Fruit fly (Drosophila melanogaster) whole organism, embryonic: ENCODE data around the gene be.

ENCODE experiments used
- CG10147 ChIP-seq: fragments of 200-800 bp; sonication (Bioruptor generic); optimal IDR thresholded peaks from 2 replicates; lab custom pipeline; 2019; ENCODE audit warnings: missing biosample characterization, mild to moderate bottlenecking, missing genetic modification characterization, moderate library complexity
- CG10462 ChIP-seq: fragments of 200-800 bp; sonication (Bioruptor generic); optimal IDR thresholded peaks from 2 replicates; lab custom pipeline; 2016; ENCODE audit warnings: missing biosample characterization, missing genetic modification characterization
- CG11093 ChIP-seq: fragments of 200-800 bp; sonication (Bioruptor generic); IDR thresholded peaks from 3 replicates; pipeline ENCODE4 v1.3.6; 2022; ENCODE audit warnings: missing biosample characterization, missing genetic modification characterization
- CG11696 ChIP-seq: fragments of 200-800 bp; sonication (Bioruptor generic); IDR thresholded peaks from 2 replicates; pipeline ENCODE4 v1.3.6; 2022; ENCODE audit warnings: missing biosample characterization, missing genetic modification characterization
- CG12659 ChIP-seq: fragments of 200-800 bp; sonication (Bioruptor generic); optimal IDR thresholded peaks from 3 replicates; lab custom pipeline; 2017; ENCODE audit warnings: mild to moderate bottlenecking, missing biosample characterization, missing genetic modification reagents, missing genetic modification characterization
- CG12744 ChIP-seq: fragments of 200-800 bp; sonication (Bioruptor generic); optimal IDR thresholded peaks from 2 replicates; lab custom pipeline; 2016; ENCODE audit warnings: missing biosample characterization, missing genetic modification characterization
- CG13424 ChIP-seq: fragments of 200-800 bp; sonication (Bioruptor generic); optimal IDR thresholded peaks from 2 replicates; lab custom pipeline; 2019; ENCODE audit warnings: missing biosample characterization, mild to moderate bottlenecking, missing genetic modification characterization, moderate library complexity
- CG14050 ChIP-seq: fragments of 200-800 bp; sonication (Bioruptor generic); IDR thresholded peaks from 3 replicates; pipeline ENCODE4 v1.3.6; 2022; ENCODE audit warnings: missing biosample characterization, missing genetic modification characterization
- CG14441 ChIP-seq: fragments of 200-800 bp; sonication (Bioruptor generic); IDR thresholded peaks from 2 replicates; pipeline ENCODE4 v1.3.6; 2022; ENCODE audit warnings: missing biosample characterization, missing genetic modification characterization
- CG17829 ChIP-seq: fragments of 200-800 bp; optimal IDR thresholded peaks from 2 replicates; lab custom pipeline; 2019; ENCODE audit warnings: missing biosample characterization, mild to moderate bottlenecking, missing genetic modification characterization, moderate library complexity
- CG3995 ChIP-seq: fragments of 200-800 bp; sonication (Bioruptor generic); optimal IDR thresholded peaks from 3 replicates; lab custom pipeline; 2016; ENCODE audit warnings: missing biosample characterization, missing genetic modification characterization
- CG4617 ChIP-seq: fragments of 200-800 bp; sonication (Bioruptor generic); optimal IDR thresholded peaks from 3 replicates; lab custom pipeline; 2016; ENCODE audit warnings: missing biosample characterization, missing genetic modification characterization, borderline replicate concordance
- CG6765 ChIP-seq: fragments of 200-800 bp; sonication (Bioruptor generic); optimal IDR thresholded peaks from 3 replicates; lab custom pipeline; 2017; ENCODE audit warnings: missing biosample characterization, mild to moderate bottlenecking, missing genetic modification characterization
- CG6854 ChIP-seq: fragments of 200-800 bp; sonication (Bioruptor generic); optimal IDR thresholded peaks from 3 replicates; lab custom pipeline; 2017; ENCODE audit warnings: missing biosample characterization, mild to moderate bottlenecking, missing genetic modification characterization
- CG7745 ChIP-seq: fragments of 200-800 bp; sonication (Bioruptor generic); optimal IDR thresholded peaks from 2 replicates; lab custom pipeline; 2018; ENCODE audit warnings: missing biosample characterization, mild to moderate bottlenecking, missing genetic modification characterization, moderate library complexity
- CG7928 ChIP-seq: fragments of 200-800 bp; sonication (Bioruptor generic); optimal IDR thresholded peaks from 2 replicates; lab custom pipeline; 2017; ENCODE audit warnings: missing biosample characterization, mild to moderate bottlenecking, missing genetic modification characterization
- CG9609 ChIP-seq: fragments of 200-800 bp; sonication (Bioruptor generic); optimal IDR thresholded peaks from 3 replicates; lab custom pipeline; 2016; ENCODE audit warnings: missing biosample characterization, missing genetic modification characterization
- Deaf1 ChIP-seq: fragments of 200-800 bp; optimal IDR thresholded peaks from 3 replicates; lab custom pipeline; 2019; ENCODE audit warnings: missing biosample characterization, mild to moderate bottlenecking, missing genetic modification characterization, moderate library complexity
- Drgx ChIP-seq: fragments of 200-800 bp; sonication (Bioruptor generic); IDR thresholded peaks from 2 replicates; pipeline ENCODE4 v1.3.6; 2022; ENCODE audit warnings: missing biosample characterization, missing genetic modification characterization
- E2f1 ChIP-seq: fragments of 200-800 bp; sonication (Bioruptor generic); IDR thresholded peaks from 2 replicates; pipeline ENCODE4 v1.3.6; 2022; ENCODE audit warnings: missing biosample characterization, missing genetic modification characterization
- ERR ChIP-seq: fragments of 200-800 bp; sonication (Bioruptor generic); optimal IDR thresholded peaks from 2 replicates; lab custom pipeline; 2016; ENCODE audit warnings: missing biosample characterization, missing genetic modification characterization
- Fer2 ChIP-seq: fragments of 200-800 bp; sonication (Bioruptor generic); optimal IDR thresholded peaks from 2 replicates; lab custom pipeline; 2018; ENCODE audit warnings: missing biosample characterization, mild to moderate bottlenecking, missing genetic modification characterization, moderate library complexity
- HHEX ChIP-seq: fragments of 200-800 bp; sonication (Bioruptor generic); optimal IDR thresholded peaks from 3 replicates; lab custom pipeline; 2017; ENCODE audit warnings: missing biosample characterization, mild to moderate bottlenecking, missing genetic modification characterization, missing genetic modification reagents
- Hey ChIP-seq: fragments of 200-800 bp; sonication (Bioruptor generic); optimal IDR thresholded peaks from 3 replicates; lab custom pipeline; 2018; ENCODE audit warnings: missing biosample characterization, mild to moderate bottlenecking, missing genetic modification characterization
- Hr3 ChIP-seq: fragments of 200-800 bp; sonication (Bioruptor generic); optimal IDR thresholded peaks from 3 replicates; lab custom pipeline; 2016; ENCODE audit warnings: missing biosample characterization, missing genetic modification characterization
- Lhr ChIP-seq: fragments of 200-800 bp; sonication (Bioruptor generic); optimal IDR thresholded peaks from 3 replicates; lab custom pipeline; 2017; ENCODE audit warnings: mild to moderate bottlenecking, missing biosample characterization, missing genetic modification reagents, missing genetic modification characterization
- MBD-R2 ChIP-seq: fragments of 200-800 bp; sonication (Bioruptor generic); IDR thresholded peaks from 2 replicates; pipeline ENCODE4 v1.3.6; 2022; ENCODE audit warnings: missing biosample characterization, missing genetic modification characterization
- NK7.1 ChIP-seq: fragments of 200-800 bp; sonication (Bioruptor generic); optimal IDR thresholded peaks from 3 replicates; lab custom pipeline; 2016; ENCODE audit warnings: missing biosample characterization, missing genetic modification characterization
- Neu2 ChIP-seq: fragments of 200-800 bp; sonication (Bioruptor generic); optimal IDR thresholded peaks from 3 replicates; lab custom pipeline; 2016; ENCODE audit warnings: missing biosample characterization, missing genetic modification characterization, borderline replicate concordance
- Nf-YB ChIP-seq: fragments of 200-800 bp; sonication (Bioruptor generic); optimal IDR thresholded peaks from 3 replicates; lab custom pipeline; 2019; ENCODE audit warnings: missing biosample characterization, mild to moderate bottlenecking, missing genetic modification characterization, moderate library complexity
- Sin3A ChIP-seq: fragments of >200 bp; optimal IDR thresholded peaks from 2 replicates; lab custom pipeline; 2018
- Taf1 ChIP-seq: fragments of 200-800 bp; sonication (Bioruptor generic); IDR thresholded peaks from 2 replicates; pipeline ENCODE4 v1.3.6; 2022; ENCODE audit warnings: missing biosample characterization, missing genetic modification characterization
- ap ChIP-seq: fragments of 200-800 bp; sonication (Bioruptor generic); IDR thresholded peaks from 2 replicates; pipeline ENCODE4 v1.3.6; 2022; ENCODE audit warnings: missing biosample characterization, missing genetic modification characterization
- ash1 ChIP-seq: fragments of 200-800 bp; sonication (Bioruptor generic); optimal IDR thresholded peaks from 2 replicates; lab custom pipeline; 2018; ENCODE audit warnings: missing biosample characterization, mild to moderate bottlenecking, missing genetic modification characterization
- br ChIP-seq: fragments of >200 bp; optimal IDR thresholded peaks from 2 replicates; lab custom pipeline; 2017
- dimm ChIP-seq: fragments of 200-800 bp; sonication (Bioruptor generic); IDR thresholded peaks from 2 replicates; pipeline ENCODE4 v1.3.6; 2022; ENCODE audit warnings: missing biosample characterization, missing genetic modification characterization
- dmrt99B ChIP-seq: fragments of 200-800 bp; sonication (Bioruptor generic); optimal IDR thresholded peaks from 2 replicates; lab custom pipeline; 2018; ENCODE audit warnings: missing biosample characterization, mild to moderate bottlenecking, missing genetic modification characterization, moderate library complexity
- ftz-f1 ChIP-seq: fragments of 200-800 bp; sonication (Bioruptor generic); optimal IDR thresholded peaks from 2 replicates; lab custom pipeline; 2016; ENCODE audit warnings: missing biosample characterization, missing genetic modification characterization
- gce ChIP-seq: fragments of 200-800 bp; sonication (Bioruptor generic); IDR thresholded peaks from 3 replicates; pipeline ENCODE4 v1.3.6; 2022; ENCODE audit warnings: missing biosample characterization, missing genetic modification characterization
- hth ChIP-seq: fragments of >200 bp; optimal IDR thresholded peaks from 2 replicates; lab custom pipeline; 2017; ENCODE audit warnings: inconsistent platforms
- inv ChIP-seq: fragments of 200-800 bp; sonication (Bioruptor generic); IDR thresholded peaks from 2 replicates; pipeline ENCODE4 v1.3.6; 2022; ENCODE audit warnings: missing biosample characterization, missing genetic modification characterization; ENCODE audit not compliant: partially characterized antibody
- klu ChIP-seq: fragments of 200-800 bp; sonication (Bioruptor generic); IDR thresholded peaks from 2 replicates; pipeline ENCODE4 v1.3.6; 2022; ENCODE audit warnings: missing biosample characterization, missing genetic modification characterization
- p53 ChIP-seq: fragments of 200-800 bp; sonication (Bioruptor generic); optimal IDR thresholded peaks from 2 replicates; lab custom pipeline; 2016; ENCODE audit warnings: missing biosample characterization, missing genetic modification characterization
- pb ChIP-seq: fragments of 200-800 bp; sonication (Bioruptor generic); optimal IDR thresholded peaks from 3 replicates; lab custom pipeline; 2016; ENCODE audit warnings: missing biosample characterization, missing genetic modification characterization
- phol ChIP-seq: fragments of 200-800 bp; sonication (Bioruptor generic); optimal IDR thresholded peaks from 3 replicates; lab custom pipeline; 2018; ENCODE audit warnings: missing biosample characterization, mild to moderate bottlenecking, missing genetic modification characterization, moderate library complexity
- ro ChIP-seq: fragments of 200-800 bp; sonication (Bioruptor generic); IDR thresholded peaks from 2 replicates; pipeline ENCODE4 v1.3.6; 2022; ENCODE audit warnings: missing biosample characterization, missing genetic modification characterization
- sna ChIP-seq: fragments of 200-800 bp; sonication (Bioruptor generic); IDR thresholded peaks from 2 replicates; pipeline ENCODE4 v1.3.6; 2022; ENCODE audit warnings: missing biosample characterization, missing genetic modification characterization; ENCODE audit not compliant: partially characterized antibody
- stwl ChIP-seq: fragments of 200-800 bp; sonication (Bioruptor generic); optimal IDR thresholded peaks from 3 replicates; lab custom pipeline; 2018; ENCODE audit warnings: missing biosample characterization, mild to moderate bottlenecking, missing genetic modification characterization, moderate library complexity
- sug ChIP-seq: fragments of 200-800 bp; optimal IDR thresholded peaks from 2 replicates; lab custom pipeline; 2019; ENCODE audit warnings: missing biosample characterization, mild to moderate bottlenecking, missing genetic modification characterization, moderate library complexity
- tx ChIP-seq: fragments of 200-800 bp; sonication (Bioruptor generic); optimal IDR thresholded peaks from 2 replicates; lab custom pipeline; 2016; ENCODE audit warnings: missing biosample characterization, missing genetic modification characterization
- usp ChIP-seq: fragments of >200 bp; optimal IDR thresholded peaks from 2 replicates; lab custom pipeline; 2017; ENCODE audit warnings: missing biosample characterization, missing genetic modification characterization
- zen ChIP-seq: fragments of 200-800 bp; sonication (Bioruptor generic); optimal IDR thresholded peaks from 3 replicates; lab custom pipeline; 2018; ENCODE audit warnings: missing biosample characterization, mild to moderate bottlenecking, missing genetic modification characterization, moderate library complexity
- zfh1 ChIP-seq: fragments of 200-800 bp; sonication (Bioruptor generic); IDR thresholded peaks from 3 replicates; pipeline ENCODE4 v1.3.6; 2022; ENCODE audit warnings: missing biosample characterization, missing genetic modification characterization

The be gene

dm6 chrX:15076038-15076575 lies 51.9 kb downstream of the be start, which contains the start of gene Lsd-2 (continued):
- TF ChIP-seq Hey: no peak
- TF ChIP-seq ERR (GFP tag; lab: Kevin White, UChicago): no peak
- no peak for TF ChIP-seq sna (GFP tag; lab: Robert Waterston, UW)
- peak; percentile 31 for TF ChIP-seq CG13424
- TF ChIP-seq zfh1 (GFP tag; lab: Robert Waterston, UW): no peak
- no peak for TF ChIP-seq CG7928
- TF ChIP-seq CG12659 (GFP tag; lab: Kevin White, UChicago): peak; percentile 30
- TF ChIP-seq CG10147 (GFP tag; lab: Kevin White, UChicago): no peak
- TF ChIP-seq CG17829 (tag; lab: Kevin White, UChicago): no peak
- peak; percentile 24 for TF ChIP-seq HHEX (GFP tag; lab: Kevin White, UChicago)
- TF ChIP-seq Fer2 (tag; lab: Kevin White, UChicago): no peak
- no peak for TF ChIP-seq usp (GFP tag; lab: Kevin White, UChicago)
- TF ChIP-seq CG10462: no peak
- TF ChIP-seq p53 (GFP tag; lab: Kevin White, UChicago): peak; percentile 79
- TF ChIP-seq MBD-R2: no peak; the same call in 1 of the 2 replicates
- no peak for TF ChIP-seq CG11696
- TF ChIP-seq CG4617: no peak
- peak; percentile 27 for TF ChIP-seq ftz-f1 (GFP tag; lab: Kevin White, UChicago)
- TF ChIP-seq klu (GFP tag; lab: Robert Waterston, UW): no peak
- TF ChIP-seq CG6765 (GFP tag; lab: Kevin White, UChicago): no peak
- no peak for TF ChIP-seq CG14050
- peak; percentile 44; the same call in 1 of the 2 replicates for TF ChIP-seq Drgx (GFP tag; lab: Robert Waterston, UW)
- TF ChIP-seq CG7745 (tag; lab: Kevin White, UChicago): no peak
- TF ChIP-seq Deaf1 (tag; lab: Kevin White, UChicago): no peak
- TF ChIP-seq CG12744 (GFP tag; lab: Kevin White, UChicago): no peak
- no peak for TF ChIP-seq Lhr (GFP tag; lab: Kevin White, UChicago)
- no peak for TF ChIP-seq Sin3A (lab: Kevin White, UChicago)
- TF ChIP-seq pb: no peak
- TF ChIP-seq sug (tag; lab: Kevin White, UChicago): peak; percentile 29
- no peak for TF ChIP-seq ap (GFP tag; lab: Robert Waterston, UW)
- no peak for TF ChIP-seq NK7.1 (GFP tag; lab: Kevin White, UChicago)
- no peak for TF ChIP-seq inv
- no peak for TF ChIP-seq br (lab: Kevin White, UChicago)
- TF ChIP-seq dmrt99B (tag; lab: Kevin White, UChicago): no peak
- no peak for TF ChIP-seq dimm (GFP tag; lab: Robert Waterston, UW)
- no peak for TF ChIP-seq E2f1 (GFP tag; lab: Robert Waterston, UW)
- no peak for TF ChIP-seq Neu2
- TF ChIP-seq CG11093: no peak
- no peak for TF ChIP-seq Hr3 (GFP tag; lab: Kevin White, UChicago)
- no peak for TF ChIP-seq CG3995 (GFP tag; lab: Kevin White, UChicago)
- TF ChIP-seq CG14441: no peak
- no peak for TF ChIP-seq Taf1
- TF ChIP-seq ash1: no peak
- TF ChIP-seq gce (GFP tag; lab: Robert Waterston, UW): 0 out of 3 replicates have a peak, but pooled peaks have one; percentile 18
- TF ChIP-seq tx (GFP tag; lab: Kevin White, UChicago): no peak
- TF ChIP-seq zen (tag; lab: Kevin White, UChicago): no peak
- no peak for TF ChIP-seq stwl (tag; lab: Kevin White, UChicago)
- no peak for TF ChIP-seq phol (tag; lab: Kevin White, UChicago)
- TF ChIP-seq ro (GFP tag; lab: Robert Waterston, UW): no peak
- no peak for TF ChIP-seq Nf-YB (GFP tag; lab: Kevin White, UChicago)
- TF ChIP-seq CG6854 (GFP tag; lab: Kevin White, UChicago): no peak
- TF ChIP-seq CG9609 (GFP tag; lab: Kevin White, UChicago): no peak
- TF ChIP-seq hth (lab: Kevin White, UChicago): no peak
